Worm (Caenorhabditis elegans) whole organism, L2 larva: ENCODE results near the gene snfc-5.

Source experiments
- aly-2 ChIP-seq: fragments of 150-350 bp; optimal IDR thresholded peaks from 2 replicates; lab custom pipeline; 2014; ENCODE audit warnings: missing biosample characterization, missing genetic modification characterization
- ama-1 ChIP-seq: fragments of 150-350 bp; optimal IDR thresholded peaks from 2 replicates; lab custom pipeline; 2018; ENCODE audit warnings: inconsistent platforms
- ceh-16 ChIP-seq: fragments of 150-350 bp; optimal IDR thresholded peaks from 2 replicates; lab custom pipeline; 2014; ENCODE audit warnings: missing biosample characterization, missing genetic modification characterization
- ceh-82 ChIP-seq: fragments of 150-350 bp; optimal IDR thresholded peaks from 2 replicates; lab custom pipeline; 2014; ENCODE audit warnings: missing biosample characterization, missing genetic modification characterization
- gmeb-1 ChIP-seq: fragments of 150-350 bp; optimal IDR thresholded peaks from 2 replicates; lab custom pipeline; 2014; ENCODE audit warnings: missing biosample characterization, missing genetic modification characterization
- lsy-2 ChIP-seq, 2 experiments: fragments of 150-350 bp in 1 of 2; sonication (generic microtip) in 1 of 2; optimal IDR thresholded peaks; 2 replicates each; lab custom pipeline; 2014 to 2017; ENCODE audit warnings: missing biosample characterization in 2 of 2, missing genetic modification characterization in 2 of 2
- mab-5 ChIP-seq: fragments of 150-350 bp; optimal IDR thresholded peaks from 2 replicates; lab custom pipeline; 2014; ENCODE audit warnings: missing biosample characterization, missing genetic modification characterization
- nhr-10 ChIP-seq: sonication (generic microtip); optimal IDR thresholded peaks from 2 replicates; lab custom pipeline; 2017; ENCODE audit warnings: missing biosample characterization, missing genetic modification characterization
- nhr-129 ChIP-seq: fragments of 150-350 bp; optimal IDR thresholded peaks from 2 replicates; lab custom pipeline; 2014; ENCODE audit warnings: missing biosample characterization, missing genetic modification characterization
- ztf-11 ChIP-seq: sonication (generic microtip); optimal IDR thresholded peaks from 2 replicates; lab custom pipeline; 2017; ENCODE audit warnings: missing biosample characterization, missing genetic modification characterization
- ztf-4 ChIP-seq: fragments of 150-350 bp; optimal IDR thresholded peaks from 2 replicates; lab custom pipeline; 2014; ENCODE audit warnings: missing biosample characterization, missing genetic modification characterization

- TF ChIP-seq ceh-16 (tag; lab: Kevin White, UChicago) (no peak), ztf-4 (tag; lab: Kevin White, UChicago) (no peak), ceh-82 (tag; lab: Kevin White, UChicago) (no peak), mab-5 (tag; lab: Kevin White, UChicago) (no peak), ama-1 (lab: Kevin White, UChicago) (no peak), ztf-11 (tag; lab: Kevin White, UChicago) (no peak), nhr-10 (tag; lab: Kevin White, UChicago) (no peak), aly-2 (tag; lab: Kevin White, UChicago) (no peak), lsy-2 (tag; optimal IDR thresholded peaks at IDR 0.05; lab: Kevin White, UChicago) (no peak), nhr-129 (tag; lab: Kevin White, UChicago) (no peak), gmeb-1 (tag; lab: Kevin White, UChicago) (no peak)
These were observed 22.5 kb upstream of the snfc-5 start for ce11 chrIII:4382118-4382517.
